Fruit fly (Drosophila melanogaster): ENCODE results near the gene Hipk.

Hipk gene

dm6 chr3L:615425-616046, 72.7 kb downstream of the Hipk start (continued):
- TF ChIP-seq CG14965 (GFP tag; optimal IDR thresholded peaks at IDR 0.05; ENCODE audit: borderline replicate concordance) (peak; percentile 45), CG10543 (GFP tag; optimal IDR thresholded peaks at IDR 0.05) (no peak), CG12659 (GFP tag; optimal IDR thresholded peaks at IDR 0.05) (peak; percentile 82), tgo (GFP tag; IDR thresholded peaks at IDR 0.05) (peak; percentile 88), Sin3A (optimal IDR thresholded peaks at IDR 0.05) (no peak), CG10431 (GFP tag; optimal IDR thresholded peaks at IDR 0.05) (no peak), CG15601 (tag; optimal IDR thresholded peaks at IDR 0.05) (peak; percentile 86), zf30C (GFP tag; optimal IDR thresholded peaks at IDR 0.05) (peak; percentile 70), cas (GFP tag; IDR thresholded peaks at IDR 0.05) (peak; percentile 36; the same call in 1 of the 2 replicates), gcm (GFP tag; optimal IDR thresholded peaks at IDR 0.05) (peak; percentile 89), trem (tag; optimal IDR thresholded peaks at IDR 0.05) (peak; percentile 87), twi (tag; optimal IDR thresholded peaks at IDR 0.05) (peak; percentile 30), CG5953 (GFP tag; IDR thresholded peaks at IDR 0.05) (peak; percentile 73), row (GFP tag; IDR thresholded peaks at IDR 0.05) (peak; percentile 94), Atf-2 (GFP tag; optimal IDR thresholded peaks at IDR 0.05) (peak; percentile 81), jumu (GFP tag; optimal IDR thresholded peaks at IDR 0.05) (peak; percentile 85), CG15269 (tag; optimal IDR thresholded peaks at IDR 0.05) (peak; percentile 89), onecut (GFP tag; IDR thresholded peaks at IDR 0.05) (peak; percentile 68), Mrtf (GFP tag; IDR thresholded peaks at IDR 0.05) (peak; percentile 82), CG30403 (GFP tag; optimal IDR thresholded peaks at IDR 0.05) (peak; percentile 93), Spps (tag; optimal IDR thresholded peaks at IDR 0.05) (peak; percentile 86), CG9215 (GFP tag; IDR thresholded peaks at IDR 0.05) (peak; percentile 68), HLHmδ (GFP tag; optimal IDR thresholded peaks at IDR 0.05) (no peak), CG17802 (tag; optimal IDR thresholded peaks at IDR 0.05) (peak; percentile 77), mld (GFP tag; IDR thresholded peaks at IDR 0.05; ENCODE audit: partially characterized antibody) (no peak), CG14050 (GFP tag; IDR thresholded peaks at IDR 0.05) (peak; percentile 91), CG5180 (GFP tag; optimal IDR thresholded peaks at IDR 0.05) (peak; percentile 62), Deaf1 (tag; optimal IDR thresholded peaks at IDR 0.05) (peak; percentile 63), CG32532 (GFP tag; IDR thresholded peaks at IDR 0.05) (peak; percentile 73; the same call in 1 of the 2 replicates), Opbp (GFP tag; IDR thresholded peaks at IDR 0.05; ENCODE audit: partially characterized antibody) (no peak), chif (GFP tag; optimal IDR thresholded peaks at IDR 0.05) (peak; percentile 89 to 91), so (GFP tag; IDR thresholded peaks at IDR 0.05) (peak; percentile 89), pita (GFP tag; optimal IDR thresholded peaks at IDR 0.05) (no peak), CG13894 (tag; optimal IDR thresholded peaks at IDR 0.05) (no peak), NC2α (GFP tag; optimal IDR thresholded peaks at IDR 0.05) (peak; percentile 78), CG11247 (GFP tag; IDR thresholded peaks at IDR 0.05) (peak; percentile 72), CG15479 (GFP tag; optimal IDR thresholded peaks at IDR 0.05) (no peak), ro (GFP tag; IDR thresholded peaks at IDR 0.05) (peak; percentile 73), dimm (GFP tag; IDR thresholded peaks at IDR 0.05) (peak; percentile 64), Myb (GFP tag; optimal IDR thresholded peaks at IDR 0.05) (peak; percentile 55), Dfd (GFP tag; optimal IDR thresholded peaks at IDR 0.05) (no peak), CG14710 (tag; optimal IDR thresholded peaks at IDR 0.05) (peak; percentile 88), CG18476 (GFP tag; optimal IDR thresholded peaks at IDR 0.05) (peak; percentile 87), dmrt99B (tag; optimal IDR thresholded peaks at IDR 0.05) (peak; percentile 95), CG12299 (tag; optimal IDR thresholded peaks at IDR 0.05) (peak; percentile 56), disco-r (GFP tag; optimal IDR thresholded peaks at IDR 0.05) (peak; percentile 63), CG11093 (GFP tag; IDR thresholded peaks at IDR 0.05) (peak; percentile 84), CG2199 (GFP tag; IDR thresholded peaks at IDR 0.05) (peak; percentile 67; the same call in 2 of the 3 replicates), Fer2 (tag; optimal IDR thresholded peaks at IDR 0.05) (peak; percentile 32), ranshi (GFP tag; IDR thresholded peaks at IDR 0.05) (peak; percentile 88)

Data from whole organism, embryonic.